Worm (Caenorhabditis elegans) whole organism, mixed stage, embryonic: Measurements from ENCODE around the gene trk-1.

ENCODE experiments used
- ceh-43 ChIP-seq: fragments of 200-800 bp; sonication (Bioruptor generic); optimal IDR thresholded peaks from 2 replicates; lab custom pipeline; 2018; ENCODE audit warnings: mild to moderate bottlenecking, missing genetic modification characterization, moderate library complexity, missing compliant biosample characterization
- ces-1 ChIP-seq: fragments of 150-350 bp; optimal IDR thresholded peaks from 2 replicates; lab custom pipeline; 2014; ENCODE audit warnings: missing biosample characterization, missing genetic modification reagents, missing genetic modification characterization
- ham-2 ChIP-seq: fragments of 200-800 bp; sonication (Bioruptor generic); optimal IDR thresholded peaks from 2 replicates; lab custom pipeline; 2018; ENCODE audit warnings: mild to moderate bottlenecking, missing genetic modification characterization, missing compliant biosample characterization
- lin-13 ChIP-seq: fragments of 150-350 bp; optimal IDR thresholded peaks from 2 replicates; lab custom pipeline; 2014; ENCODE audit warnings: missing biosample characterization, missing genetic modification characterization
- lin-32 ChIP-seq: fragments of 200-800 bp; sonication (Bioruptor generic); optimal IDR thresholded peaks from 2 replicates; lab custom pipeline; 2018; ENCODE audit warnings: mild to moderate bottlenecking, missing genetic modification characterization, missing compliant biosample characterization
- lsy-2 ChIP-seq: fragments of 150-350 bp; optimal IDR thresholded peaks from 2 replicates; lab custom pipeline; 2014; ENCODE audit warnings: missing biosample characterization, missing genetic modification characterization
- mep-1 ChIP-seq: fragments of 150-350 bp; optimal IDR thresholded peaks from 2 replicates; lab custom pipeline; 2017; ENCODE audit warnings: missing biosample characterization, missing genetic modification reagents, missing genetic modification characterization, inconsistent platforms
- nhr-2 ChIP-seq: fragments of 150-350 bp; optimal IDR thresholded peaks from 2 replicates; lab custom pipeline; 2014; ENCODE audit warnings: missing biosample characterization, missing genetic modification characterization
- nhr-237 ChIP-seq: fragments of 150-350 bp; optimal IDR thresholded peaks from 2 replicates; lab custom pipeline; 2014; ENCODE audit warnings: missing biosample characterization, missing genetic modification characterization
- nhr-76 ChIP-seq: sonication (generic microtip); optimal IDR thresholded peaks from 2 replicates; lab custom pipeline; 2017; ENCODE audit warnings: missing biosample characterization, missing genetic modification characterization
- snpc-4 ChIP-seq: fragments of 150-350 bp; optimal IDR thresholded peaks from 2 replicates; lab custom pipeline; 2014; ENCODE audit warnings: missing biosample characterization, missing genetic modification characterization
- tbx-8 ChIP-seq: fragments of 200-800 bp; sonication (Bioruptor generic); optimal IDR thresholded peaks from 2 replicates; lab custom pipeline; 2018; ENCODE audit warnings: mild to moderate bottlenecking, missing genetic modification characterization, moderate library complexity, missing compliant biosample characterization

ce11 chrX:8929688-8930087 is 21.1 kb downstream of the trk-1 start:
- TF ChIP-seq nhr-237 (tag; lab: Kevin White, UChicago) (no peak), nhr-2 (tag; lab: Kevin White, UChicago) (no peak), ceh-43 (GFP tag; lab: Kevin White, UChicago) (no peak), lin-32 (GFP tag; lab: Kevin White, UChicago) (no peak), nhr-76 (no peak), ham-2 (GFP tag; lab: Kevin White, UChicago) (no peak), mep-1 (tag; lab: Kevin White, UChicago) (no peak), snpc-4 (tag; lab: Kevin White, UChicago) (no peak), ces-1 (GFP tag; lab: Kevin White, UChicago) (no peak), lin-13 (no peak), lsy-2 (tag; lab: Kevin White, UChicago) (no peak), tbx-8 (no peak)
